Fruit fly (Drosophila melanogaster) whole organism: ENCODE results near the gene CG7083.

ENCODE experiments used
- CG8478 ChIP-seq: fragments of >200 bp; optimal IDR thresholded peaks from 2 replicates; lab custom pipeline; 2018; ENCODE audit warnings: inconsistent platforms
- Dll ChIP-seq: fragments of >200 bp; optimal IDR thresholded peaks from 2 replicates; lab custom pipeline; 2017
- EcR ChIP-seq, 2 experiments: fragments of >200 bp; optimal IDR thresholded peaks; 2 replicates each; lab custom pipeline; 2017; ENCODE audit warnings: missing biosample characterization in 2 of 2, missing genetic modification characterization in 2 of 2, missing genetic modification reagents in 2 of 2
- pan ChIP-seq: fragments of >200 bp; optimal IDR thresholded peaks from 2 replicates; lab custom pipeline; 2017
- psq ChIP-seq: fragments of >200 bp; optimal IDR thresholded peaks from 2 replicates; lab custom pipeline; 2017
- usp ChIP-seq: fragments of >200 bp; optimal IDR thresholded peaks from 2 replicates; lab custom pipeline; 2017; ENCODE audit warnings: missing biosample characterization, missing genetic modification characterization, mixed read lengths

DNA sequence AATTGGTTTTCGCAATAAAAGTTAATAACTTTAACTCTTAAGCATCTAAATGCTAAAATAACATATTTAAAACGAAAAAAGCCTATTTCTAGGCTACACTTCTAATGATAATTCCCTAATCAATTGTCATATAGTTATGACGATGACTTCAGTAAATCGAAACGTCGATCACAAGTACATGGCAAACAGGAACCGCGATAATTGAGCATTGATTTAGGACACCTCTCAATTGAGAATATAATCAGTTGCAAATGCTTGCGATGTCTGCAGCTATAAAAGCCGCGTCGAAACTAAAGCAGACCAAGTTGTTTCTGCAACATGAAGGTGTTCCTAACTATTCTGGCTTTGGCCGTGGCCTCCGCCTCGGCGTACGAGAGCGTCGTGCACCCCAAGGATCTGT, 50.7 kb downstream of the CG7083 start, which contains the start of gene Jon66Ci:
- no peak for TF ChIP-seq pan (lab: Kevin White, UChicago)
- no peak for TF ChIP-seq CG8478 (lab: Kevin White, UChicago)
- no peak for TF ChIP-seq Dll (lab: Kevin White, UChicago)
- no peak for TF ChIP-seq EcR (GFP tag; optimal IDR thresholded peaks at IDR 0.05; lab: Kevin White, UChicago)
- TF ChIP-seq usp (GFP tag; lab: Kevin White, UChicago): no peak
- TF ChIP-seq psq (lab: Kevin White, UChicago): no peak
